Worm (Caenorhabditis elegans) whole organism, L4 larva: ENCODE results near the gene pals-26.

Experiments used
- F10B5.3 ChIP-seq: sonication (generic microtip); optimal IDR thresholded peaks from 2 replicates; lab custom pipeline; 2016; ENCODE audit warnings: mild to moderate bottlenecking, missing genetic modification characterization, missing compliant biosample characterization
- R02D3.7 ChIP-seq: fragments of 150-350 bp; sonication (generic microtip); optimal IDR thresholded peaks from 3 replicates; lab custom pipeline; 2014; ENCODE audit warnings: missing biosample characterization, missing genetic modification characterization
- ceh-28 ChIP-seq: fragments of 150-350 bp; optimal IDR thresholded peaks from 2 replicates; lab custom pipeline; 2014; ENCODE audit warnings: missing biosample characterization, missing genetic modification reagents, missing genetic modification characterization
- ceh-62 ChIP-seq: sonication (generic microtip); optimal IDR thresholded peaks from 2 replicates; lab custom pipeline; 2017; ENCODE audit warnings: missing biosample characterization, missing genetic modification characterization
- ces-1 ChIP-seq: fragments of 150-350 bp; sonication (generic microtip); optimal IDR thresholded peaks from 4 replicates; lab custom pipeline; 2014; ENCODE audit warnings: missing biosample characterization, missing genetic modification reagents, missing genetic modification characterization
- daf-12 ChIP-seq: fragments of 150-350 bp; optimal IDR thresholded peaks from 2 replicates; lab custom pipeline; 2014; ENCODE audit warnings: missing biosample characterization, missing genetic modification reagents, missing genetic modification characterization
- daf-19 ChIP-seq: fragments of 200-800 bp; sonication (Bioruptor generic); conservative IDR thresholded peaks from 2 replicates; pipeline ENCODE4 v1.3.6; 2022; ENCODE audit warnings: missing genetic modification characterization, missing compliant biosample characterization
- dmd-6 ChIP-seq: fragments of 200-800 bp; sonication (Bioruptor generic); IDR thresholded peaks from 2 replicates; pipeline ENCODE4 v1.3.6; 2022; ENCODE audit warnings: missing genetic modification reagents, missing genetic modification characterization, missing compliant biosample characterization
- dmd-8 ChIP-seq: fragments of 200-800 bp; sonication (Bioruptor generic); IDR thresholded peaks from 2 replicates; pipeline ENCODE4 v1.3.6; 2022; ENCODE audit warnings: missing genetic modification characterization, missing compliant biosample characterization
- dmd-9 ChIP-seq: fragments of 200-800 bp; sonication (Bioruptor generic); IDR thresholded peaks from 2 replicates; pipeline ENCODE4 v1.3.6; 2022; ENCODE audit warnings: missing genetic modification reagents, missing genetic modification characterization, missing compliant biosample characterization
- dpl-1 ChIP-seq: fragments of 150-350 bp; optimal IDR thresholded peaks from 2 replicates; lab custom pipeline; 2014; ENCODE audit warnings: missing biosample characterization, missing genetic modification reagents, missing genetic modification characterization
- egl-27 ChIP-seq: sonication (generic microtip); optimal IDR thresholded peaks from 3 replicates; lab custom pipeline; 2017; ENCODE audit warnings: missing biosample characterization, missing genetic modification reagents, missing genetic modification characterization
- egl-43 ChIP-seq: fragments of 200-800 bp; sonication (Bioruptor generic); IDR thresholded peaks from 2 replicates; pipeline ENCODE4 v1.3.6; 2022; ENCODE audit warnings: missing genetic modification reagents, missing genetic modification characterization, missing compliant biosample characterization
- fkh-10 ChIP-seq: fragments of 150-350 bp; optimal IDR thresholded peaks from 2 replicates; lab custom pipeline; 2014; ENCODE audit warnings: missing biosample characterization, missing genetic modification reagents, missing genetic modification characterization
- hif-1 ChIP-seq, 2 experiments: sonication (generic microtip); optimal IDR thresholded peaks; 2 replicates each; lab custom pipeline; 2016 to 2017; ENCODE audit warnings: missing compliant biosample characterization in 2 of 2, missing genetic modification characterization in 2 of 2, missing genetic modification reagents in 2 of 2, missing genotype in 2 of 2, mild to moderate bottlenecking in 1 of 2
- hlh-11 ChIP-seq: fragments of 200-800 bp; sonication (Bioruptor generic); optimal IDR thresholded peaks from 2 replicates; lab custom pipeline; 2018; ENCODE audit warnings: mild to moderate bottlenecking, missing genetic modification characterization, missing compliant biosample characterization
- hlh-30 ChIP-seq: sonication (generic microtip); optimal IDR thresholded peaks from 2 replicates; lab custom pipeline; 2017; ENCODE audit warnings: antibody characterized with exemption, mild to moderate bottlenecking, missing genetic modification characterization, missing compliant biosample characterization; ENCODE audit not compliant: insufficient read depth
- hmg-1.1 ChIP-seq: fragments of 200-800 bp; sonication (Bioruptor generic); IDR thresholded peaks from 2 replicates; pipeline ENCODE4 v1.3.6; 2022; ENCODE audit warnings: missing genetic modification reagents, missing genetic modification characterization, missing compliant biosample characterization
- lim-7 ChIP-seq: fragments of 200-800 bp; sonication (Bioruptor generic); IDR thresholded peaks from 2 replicates; pipeline ENCODE4 v1.3.6; 2022; ENCODE audit warnings: missing genetic modification characterization, missing compliant biosample characterization
- lin-13 ChIP-seq: fragments of 150-350 bp; optimal IDR thresholded peaks from 2 replicates; lab custom pipeline; 2014; ENCODE audit warnings: missing biosample characterization, missing genetic modification reagents, missing genetic modification characterization
- lin-15B ChIP-seq: fragments of 150-350 bp; sonication (generic microtip); optimal IDR thresholded peaks from 3 replicates; lab custom pipeline; 2014; ENCODE audit warnings: missing biosample characterization, missing genetic modification characterization
- lin-38 ChIP-seq: fragments of 200-800 bp; sonication (Bioruptor generic); IDR thresholded peaks from 2 replicates; pipeline ENCODE4 v1.3.6; 2022; ENCODE audit warnings: missing genetic modification reagents, missing genetic modification characterization, missing compliant biosample characterization
- lir-3 ChIP-seq: sonication (generic microtip); optimal IDR thresholded peaks from 2 replicates; lab custom pipeline; 2016; ENCODE audit warnings: mild to moderate bottlenecking, missing genetic modification characterization, missing compliant biosample characterization
- lsy-2 ChIP-seq, 2 experiments: fragments of 150-350 bp in 1 of 2; sonication (generic microtip) in 1 of 2; optimal IDR thresholded peaks; 2 replicates each; lab custom pipeline; 2014 to 2017; ENCODE audit warnings: missing biosample characterization in 2 of 2, missing genetic modification characterization in 2 of 2
- madf-5 ChIP-seq, 2 experiments: fragments of 200-800 bp; sonication (Bioruptor generic); IDR thresholded peaks; 2 replicates each; pipeline ENCODE4 v1.3.6; 2022; ENCODE audit warnings: missing compliant biosample characterization in 2 of 2, missing genetic modification characterization in 2 of 2
- mdl-1 ChIP-seq, 2 experiments: fragments of 150-350 bp in 1 of 2; sonication (generic microtip) in 1 of 2; optimal IDR thresholded peaks; 2 replicates each; lab custom pipeline; 2014 to 2017; ENCODE audit warnings: missing biosample characterization in 2 of 2, missing genetic modification characterization in 2 of 2
- mdt-29 ChIP-seq: fragments of 200-800 bp; sonication (Bioruptor generic); IDR thresholded peaks from 2 replicates; pipeline ENCODE4 v1.3.6; 2022; ENCODE audit warnings: missing genetic modification reagents, missing genetic modification characterization, missing compliant biosample characterization
- mep-1 ChIP-seq: fragments of 150-350 bp; sonication (generic microtip); optimal IDR thresholded peaks from 3 replicates; lab custom pipeline; 2014; ENCODE audit warnings: missing biosample characterization, missing genetic modification characterization
- mes-2 ChIP-seq: sonication (generic microtip); optimal IDR thresholded peaks from 2 replicates; lab custom pipeline; 2016; ENCODE audit warnings: missing genotype, mild to moderate bottlenecking, missing genetic modification characterization, missing compliant biosample characterization; ENCODE audit not compliant: poor library complexity, severe bottlenecking
- mxl-2 ChIP-seq: fragments of 200-800 bp; sonication (Bioruptor generic); conservative IDR thresholded peaks from 2 replicates; pipeline ENCODE4 v1.3.6; 2022; ENCODE audit warnings: missing genetic modification reagents, missing genetic modification characterization, missing compliant biosample characterization
- mxl-3 ChIP-seq: fragments of 200-800 bp; sonication (Bioruptor generic); optimal IDR thresholded peaks from 2 replicates; lab custom pipeline; 2018; ENCODE audit warnings: mild to moderate bottlenecking, missing genetic modification characterization, missing compliant biosample characterization
- nhr-111 ChIP-seq: fragments of 200-800 bp; sonication (Bioruptor generic); optimal IDR thresholded peaks from 2 replicates; lab custom pipeline; 2018; ENCODE audit warnings: mild to moderate bottlenecking, missing genetic modification characterization, missing compliant biosample characterization
- pha-4 ChIP-seq, 2 experiments: fragments of 150-350 bp in 1 of 2; fragments of 200-800 bp in 1 of 2; sonication (Bioruptor generic) in 1 of 2; IDR thresholded peaks in 1 of 2; optimal IDR thresholded peaks in 1 of 2; 2 replicates each; pipeline versions ENCODE4 v1.3.6 to Lab custom; 2014 to 2022; ENCODE audit warnings: missing genetic modification characterization in 2 of 2, missing genetic modification reagents in 2 of 2, missing biosample characterization in 1 of 2, missing compliant biosample characterization in 1 of 2
- php-3 ChIP-seq: fragments of 200-800 bp; sonication (Bioruptor generic); IDR thresholded peaks from 2 replicates; pipeline ENCODE4 v1.3.6; 2022; ENCODE audit warnings: missing genetic modification reagents, missing genetic modification characterization, missing compliant biosample characterization
- rbr-2 ChIP-seq: sonication (generic microtip); optimal IDR thresholded peaks from 2 replicates; lab custom pipeline; 2016; ENCODE audit warnings: missing genotype, missing genetic modification characterization, missing compliant biosample characterization
- saeg-2 ChIP-seq: fragments of 200-800 bp; sonication (Bioruptor generic); IDR thresholded peaks from 2 replicates; pipeline ENCODE4 v1.3.6; 2022; ENCODE audit warnings: missing genetic modification reagents, missing genetic modification characterization, missing compliant biosample characterization
- set-16 ChIP-seq: fragments of 200-800 bp; sonication (Bioruptor generic); IDR thresholded peaks from 2 replicates; pipeline ENCODE4 v1.3.6; 2022; ENCODE audit warnings: missing genetic modification reagents, missing genetic modification characterization, missing compliant biosample characterization
- snpc-1.2 ChIP-seq: fragments of 200-800 bp; sonication (Bioruptor generic); IDR thresholded peaks from 2 replicates; pipeline ENCODE4 v1.3.6; 2022; ENCODE audit warnings: missing genetic modification reagents, missing genetic modification characterization, missing compliant biosample characterization
- snpc-4 ChIP-seq: fragments of 150-350 bp; optimal IDR thresholded peaks from 2 replicates; lab custom pipeline; 2014; ENCODE audit warnings: missing biosample characterization, missing genetic modification characterization
- spr-1 ChIP-seq: sonication (generic microtip); optimal IDR thresholded peaks from 2 replicates; lab custom pipeline; 2016; ENCODE audit warnings: mild to moderate bottlenecking, missing genetic modification characterization, missing compliant biosample characterization
- spr-3 ChIP-seq: fragments of 200-800 bp; sonication (Bioruptor generic); optimal IDR thresholded peaks from 2 replicates; lab custom pipeline; 2018; ENCODE audit warnings: mild to moderate bottlenecking, missing genetic modification characterization, missing compliant biosample characterization
- tra-1 ChIP-seq: fragments of 200-800 bp; sonication (Bioruptor generic); IDR thresholded peaks from 2 replicates; pipeline ENCODE4 v1.3.6; 2022; ENCODE audit warnings: missing genetic modification reagents, missing genetic modification characterization, missing compliant biosample characterization
- unc-39 ChIP-seq: sonication (generic microtip); optimal IDR thresholded peaks from 2 replicates; lab custom pipeline; 2017; ENCODE audit warnings: missing biosample characterization, missing genetic modification characterization
- unc-62 ChIP-seq, 3 experiments: fragments of 150-350 bp in 1 of 3; sonication (generic microtip); optimal IDR thresholded peaks in 2 of 3; peaks in 1 of 3; 1 replicate in 1 of 3; 2 replicates in 2 of 3; lab custom pipeline; 2014 to 2017; ENCODE audit warnings: missing biosample characterization in 3 of 3, missing genetic modification characterization in 3 of 3, missing genetic modification reagents in 3 of 3, missing genotype in 1 of 3
- vab-7 ChIP-seq: fragments of 200-800 bp; sonication (Bioruptor generic); IDR thresholded peaks from 2 replicates; pipeline ENCODE4 v1.3.6; 2022; ENCODE audit warnings: missing genetic modification reagents, missing genetic modification characterization, missing compliant biosample characterization

The pals-26 gene

DNA sequence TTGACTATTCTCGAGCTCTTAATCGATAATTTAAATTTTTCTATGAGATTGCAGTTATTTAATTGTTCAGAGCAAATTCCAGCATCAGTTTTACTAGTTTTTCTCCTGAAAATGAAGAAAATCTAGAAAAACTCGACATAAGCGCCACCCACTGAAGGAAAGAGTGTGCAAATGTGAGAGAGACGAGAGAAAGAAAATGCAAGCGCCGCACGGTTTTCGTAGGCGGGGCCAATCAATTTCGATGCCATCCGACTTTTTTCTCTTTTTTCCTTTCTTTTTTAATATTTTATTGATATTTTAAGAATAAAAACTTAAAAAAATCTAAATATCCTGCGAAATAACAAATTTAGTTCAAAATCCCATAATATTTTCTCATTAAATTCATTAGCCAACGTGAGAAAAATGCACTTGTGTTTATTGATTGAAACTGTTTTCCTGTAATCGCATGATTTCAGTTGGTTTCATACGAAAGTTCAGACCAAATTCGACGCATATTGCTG, 42.4 kb upstream of the pals-26 start, which contains the start of gene cdk-12 (continued):
- TF ChIP-seq egl-27 (tag; lab: Kevin White, UChicago) (no peak), dmd-8 (GFP tag; lab: Robert Waterston, UW) (no peak), mep-1 (tag; lab: Kevin White, UChicago) (peak; percentile 42), mxl-3 (GFP tag; lab: Kevin White, UChicago) (no peak), vab-7 (no peak), php-3 (GFP tag; lab: Robert Waterston, UW) (no peak), lin-13 (GFP tag; lab: Kevin White, UChicago) (no peak), ceh-62 (tag; lab: Kevin White, UChicago) (no peak), unc-39 (tag; lab: Kevin White, UChicago) (no peak), ces-1 (GFP tag; lab: Kevin White, UChicago) (no peak), saeg-2 (GFP tag; lab: Robert Waterston, UW) (no peak), dpl-1 (GFP tag; lab: Kevin White, UChicago) (peak; percentile 45), madf-5 (GFP tag; IDR thresholded peaks at IDR 0.05; lab: Robert Waterston, UW) (no peak), lin-38 (0 out of 2 replicates have a peak, but pooled peaks have one; percentile 11), tra-1 (no peak), pha-4 (GFP tag; IDR thresholded peaks at IDR 0.05; lab: Robert Waterston, UW) (no peak), pha-4 (tag; optimal IDR thresholded peaks at IDR 0.05; lab: Kevin White, UChicago) (peak; percentile 12), mxl-2 (no peak), lim-7 (GFP tag; lab: Robert Waterston, UW) (no peak), mes-2 (tag; lab: Kevin White, UChicago) (peak; percentile 76), spr-3 (GFP tag; lab: Kevin White, UChicago) (no peak), R02D3.7 (no peak), snpc-1.2 (GFP tag; lab: Robert Waterston, UW) (no peak), daf-12 (tag; lab: Kevin White, UChicago) (no peak), unc-62 (GFP tag; optimal IDR thresholded peaks at IDR 0.05 in 1 of 2; lab: Kevin White, UChicago) (peak in 1 of 2 experiments; percentile 41), unc-62 (tag; optimal IDR thresholded peaks at IDR 0.05; lab: Kevin White, UChicago) (no peak), lin-15B (no peak), fkh-10 (GFP tag; lab: Kevin White, UChicago) (no peak), spr-1 (no peak), nhr-111 (GFP tag; lab: Kevin White, UChicago) (no peak), dmd-6 (GFP tag; lab: Robert Waterston, UW) (no peak), hlh-30 (tag; lab: Kevin White, UChicago) (no peak), hmg-1.1 (GFP tag; lab: Robert Waterston, UW) (no peak), lir-3 (tag; lab: Kevin White, UChicago) (no peak), daf-19 (GFP tag; lab: Robert Waterston, UW) (no peak), snpc-4 (tag; lab: Kevin White, UChicago) (no peak), dmd-9 (no peak)
- TF ChIP-seq, all 104 proteins: peak for 10

DNA sequence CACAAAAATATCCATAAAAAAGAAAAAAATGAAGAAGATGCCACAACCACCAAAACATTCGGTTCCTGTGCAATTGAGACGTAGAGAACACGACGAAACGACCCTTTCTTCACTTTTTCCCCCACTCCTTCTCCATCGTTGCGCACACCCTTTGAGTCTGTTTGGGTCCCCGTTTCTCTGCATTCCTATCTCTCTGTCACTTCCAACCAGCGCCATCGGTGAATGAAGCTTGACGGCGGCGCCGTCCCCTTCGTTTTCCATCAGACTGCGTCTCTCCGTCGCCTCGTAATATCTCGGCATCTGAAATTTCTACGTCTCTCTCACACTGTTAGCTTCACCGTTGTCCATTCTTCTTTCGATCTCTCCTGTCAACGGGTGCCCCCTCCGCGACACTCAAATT, 39.3 kb upstream of the pals-26 start:
- TF ChIP-seq egl-43 (GFP tag; lab: Robert Waterston, UW) = peak; percentile 51; the same call in 1 of the 2 replicates
- no peak for TF ChIP-seq ceh-28 (tag; lab: Kevin White, UChicago)
- peak in 1 of 2 experiments; percentile 42 for TF ChIP-seq unc-62 (GFP tag; optimal IDR thresholded peaks at IDR 0.05 in 1 of 2; lab: Kevin White, UChicago)
- TF ChIP-seq unc-62 (tag; optimal IDR thresholded peaks at IDR 0.05; lab: Kevin White, UChicago) = no peak
- peak; percentile 74 for TF ChIP-seq hmg-1.1 (GFP tag; lab: Robert Waterston, UW)
- TF ChIP-seq mxl-3 (GFP tag; lab: Kevin White, UChicago) = peak; percentile 2
- peak; percentile 6 for TF ChIP-seq fkh-10 (GFP tag; lab: Kevin White, UChicago)
- TF ChIP-seq mdl-1 (tag; optimal IDR thresholded peaks at IDR 0.05; lab: Kevin White, UChicago) = peak in 1 of 2 experiments; percentile 59
- peak; percentile 54 for TF ChIP-seq rbr-2 (tag; lab: Kevin White, UChicago)
- TF ChIP-seq set-16 (GFP tag; lab: Robert Waterston, UW) = peak; percentile 42; the same call in 1 of the 2 replicates
- TF ChIP-seq hif-1 (tag; optimal IDR thresholded peaks at IDR 0.05; lab: Kevin White, UChicago) = peak in 1 of 2 experiments; percentile 31
- no peak for TF ChIP-seq dmd-9
- TF ChIP-seq lsy-2 (tag; optimal IDR thresholded peaks at IDR 0.05; lab: Kevin White, UChicago) = peak; percentile 17 to 35
- no peak for TF ChIP-seq F10B5.3
- peak; percentile 0 for TF ChIP-seq hlh-11 (tag; lab: Kevin White, UChicago)
- TF ChIP-seq mdt-29 = no peak
- no peak for TF ChIP-seq daf-19 (GFP tag; lab: Robert Waterston, UW)
- TF ChIP-seq egl-27 (tag; lab: Kevin White, UChicago) = no peak
- peak; percentile 26 for TF ChIP-seq mes-2 (tag; lab: Kevin White, UChicago)
